Worm (Caenorhabditis elegans) whole organism, dauer: ENCODE measurements around the gene F33H1.4.

Experiments used
- unc-62 ChIP-seq: sonication (generic microtip); optimal IDR thresholded peaks from 2 replicates; lab custom pipeline; 2017; ENCODE audit warnings: missing biosample characterization, missing genetic modification reagents, missing genetic modification characterization

Gene F33H1.4

ce11 chrII:10204428-10205049 is 30.1 kb downstream of the F33H1.4 start:
- no peak for TF ChIP-seq unc-62 (GFP tag; lab: Kevin White, UChicago)

- no peak for TF ChIP-seq unc-62 (GFP tag; lab: Kevin White, UChicago)
Measured at ce11 chrII:10206425-10206824, 32.0 kb downstream of the F33H1.4 start, which contains the start of gene T01E8.1. Gene T01E8.1 (plus strand): TSS chrII:10206725.

ce11 chrII:10218171-10218570 is 43.7 kb downstream of the F33H1.4 start, which contains the start of gene ref-1:
Gene ref-1 (plus strand): TSS chrII:10218471.
- TF ChIP-seq unc-62 (GFP tag; lab: Kevin White, UChicago), result no peak

- no peak for TF ChIP-seq unc-62 (GFP tag; lab: Kevin White, UChicago)
Measured at ce11 chrII:10220631-10221030, 46.2 kb downstream of the F33H1.4 start.

ce11 chrII:10221627-10222026 is 47.2 kb downstream of the F33H1.4 start:
- TF ChIP-seq unc-62 (GFP tag; lab: Kevin White, UChicago), result no peak

- no peak for TF ChIP-seq unc-62 (GFP tag; lab: Kevin White, UChicago)
Measured at ce11 chrII:10222577-10222976, 48.1 kb downstream of the F33H1.4 start, which contains the start of gene plc-3. Gene plc-3 (plus strand): TSS chrII:10222877.

ce11 chrII:10227030-10227429 is 52.6 kb downstream of the F33H1.4 start, which contains the start of gene srh-135:
Gene srh-135 (minus strand): TSS chrII:10227130.
- no peak for TF ChIP-seq unc-62 (GFP tag; lab: Kevin White, UChicago)
